Fruit fly (Drosophila melanogaster) whole organism, prepupa: Measurements from ENCODE around the gene CG31789.

Experiments
- Blimp-1 ChIP-seq: fragments of 200-800 bp; sonication (Bioruptor generic); optimal IDR thresholded peaks from 3 replicates; lab custom pipeline; 2017; ENCODE audit warnings: missing biosample characterization, missing genetic modification characterization, mild to moderate bottlenecking, moderate library complexity, missing genetic modification reagents
- CG11294 ChIP-seq: fragments of 200-800 bp; sonication (Bioruptor generic); IDR thresholded peaks from 2 replicates; pipeline ENCODE4 v1.3.6; 2022; ENCODE audit warnings: missing biosample characterization, missing genetic modification characterization
- CG11762 ChIP-seq: fragments of 200-800 bp; sonication (Bioruptor generic); optimal IDR thresholded peaks from 3 replicates; lab custom pipeline; 2016; ENCODE audit warnings: missing biosample characterization, missing genetic modification characterization; ENCODE audit not compliant: insufficient read depth
- CG15336 ChIP-seq: fragments of 200-800 bp; sonication (Bioruptor generic); IDR thresholded peaks from 2 replicates; pipeline ENCODE4 v1.3.6; 2022; ENCODE audit warnings: missing biosample characterization, missing genetic modification characterization
- CG16779 ChIP-seq: fragments of 200-800 bp; sonication (Bioruptor generic); optimal IDR thresholded peaks from 3 replicates; lab custom pipeline; 2017; ENCODE audit warnings: missing biosample characterization, mild to moderate bottlenecking, missing genetic modification characterization
- CG3032 ChIP-seq: fragments of 200-800 bp; optimal IDR thresholded peaks from 2 replicates; lab custom pipeline; 2019; ENCODE audit warnings: missing biosample characterization, mild to moderate bottlenecking, missing genetic modification characterization, moderate library complexity
- CG31627 ChIP-seq: fragments of 200-800 bp; sonication (Bioruptor generic); optimal IDR thresholded peaks from 3 replicates; lab custom pipeline; 2016; ENCODE audit warnings: missing biosample characterization, missing genetic modification characterization
- CG32006 ChIP-seq: fragments of 200-800 bp; sonication (Bioruptor generic); optimal IDR thresholded peaks from 3 replicates; lab custom pipeline; 2017; ENCODE audit warnings: missing biosample characterization, mild to moderate bottlenecking, missing genetic modification characterization
- CG34406 ChIP-seq: fragments of 200-800 bp; sonication (Bioruptor generic); optimal IDR thresholded peaks from 3 replicates; lab custom pipeline; 2016; ENCODE audit warnings: missing biosample characterization, missing genetic modification characterization
- CG3919 ChIP-seq: fragments of 200-800 bp; sonication (Bioruptor generic); optimal IDR thresholded peaks from 3 replicates; lab custom pipeline; 2016; ENCODE audit warnings: missing biosample characterization, missing genetic modification characterization
- CG4318 ChIP-seq: fragments of 200-800 bp; sonication (Bioruptor generic); optimal IDR thresholded peaks from 3 replicates; lab custom pipeline; 2017; ENCODE audit warnings: missing biosample characterization, mild to moderate bottlenecking, missing genetic modification characterization
- CG6163 ChIP-seq: fragments of 200-800 bp; sonication (Bioruptor generic); IDR thresholded peaks from 3 replicates; pipeline ENCODE4 v1.3.6; 2022; ENCODE audit warnings: missing biosample characterization, missing genetic modification characterization
- CG6276 ChIP-seq: fragments of 200-800 bp; sonication (Bioruptor generic); optimal IDR thresholded peaks from 2 replicates; lab custom pipeline; 2017; ENCODE audit warnings: missing biosample characterization, mild to moderate bottlenecking, missing genetic modification characterization
- CG6792 ChIP-seq: fragments of 200-800 bp; sonication (Bioruptor generic); optimal IDR thresholded peaks from 3 replicates; lab custom pipeline; 2016; ENCODE audit warnings: missing biosample characterization, missing genetic modification characterization
- CG6808 ChIP-seq: fragments of 200-800 bp; sonication (Bioruptor generic); optimal IDR thresholded peaks from 3 replicates; lab custom pipeline; 2017; ENCODE audit warnings: missing biosample characterization, missing genetic modification characterization, mild to moderate bottlenecking, moderate library complexity, missing genetic modification reagents
- CG6854 ChIP-seq: fragments of 200-800 bp; sonication (Bioruptor generic); optimal IDR thresholded peaks from 2 replicates; lab custom pipeline; 2017; ENCODE audit warnings: missing biosample characterization, mild to moderate bottlenecking, missing genetic modification characterization
- CG7368 ChIP-seq: fragments of 200-800 bp; sonication (Bioruptor generic); optimal IDR thresholded peaks from 3 replicates; lab custom pipeline; 2016; ENCODE audit warnings: missing biosample characterization, missing genetic modification characterization
- CG8119 ChIP-seq: fragments of 200-800 bp; sonication (Bioruptor generic); IDR thresholded peaks from 3 replicates; pipeline ENCODE4 v1.3.6; 2022; ENCODE audit warnings: missing biosample characterization, missing genetic modification characterization
- CG8319 ChIP-seq: fragments of 200-800 bp; sonication (Bioruptor generic); optimal IDR thresholded peaks from 3 replicates; lab custom pipeline; 2016; ENCODE audit warnings: missing biosample characterization, missing genetic modification characterization
- CG9139 ChIP-seq: fragments of 200-800 bp; sonication (Bioruptor generic); optimal IDR thresholded peaks from 3 replicates; lab custom pipeline; 2017; ENCODE audit warnings: missing biosample characterization, mild to moderate bottlenecking, missing genetic modification characterization
- Eip75B ChIP-seq: fragments of 200-800 bp; sonication (Bioruptor generic); optimal IDR thresholded peaks from 3 replicates; lab custom pipeline; 2016; ENCODE audit warnings: missing biosample characterization, missing genetic modification characterization
- Eip78C ChIP-seq: fragments of 200-800 bp; sonication (Bioruptor generic); peaks from one replicate; lab custom pipeline; 2016; ENCODE audit warnings: missing biosample characterization, missing genetic modification characterization
- Eip93F ChIP-seq: fragments of 200-800 bp; sonication (Bioruptor generic); optimal IDR thresholded peaks from 2 replicates; lab custom pipeline; 2016; ENCODE audit warnings: missing biosample characterization, mild to moderate bottlenecking, missing genetic modification characterization
- Ets21C ChIP-seq: fragments of 200-800 bp; sonication (Bioruptor generic); optimal IDR thresholded peaks from 3 replicates; lab custom pipeline; 2016; ENCODE audit warnings: missing biosample characterization, missing genetic modification characterization
- Ets96B ChIP-seq: fragments of 200-800 bp; optimal IDR thresholded peaks from 2 replicates; lab custom pipeline; 2019; ENCODE audit warnings: missing biosample characterization, mild to moderate bottlenecking, missing genetic modification characterization, moderate library complexity
- Hr4 ChIP-seq: fragments of 200-800 bp; sonication (Bioruptor generic); optimal IDR thresholded peaks from 3 replicates; lab custom pipeline; 2016; ENCODE audit warnings: missing biosample characterization, missing genetic modification characterization
- Lpt ChIP-seq: fragments of 200-800 bp; sonication (Bioruptor generic); optimal IDR thresholded peaks from 3 replicates; lab custom pipeline; 2016; ENCODE audit warnings: missing biosample characterization, missing genetic modification characterization
- Met ChIP-seq: fragments of 200-800 bp; sonication (Bioruptor generic); optimal IDR thresholded peaks from 3 replicates; lab custom pipeline; 2016; ENCODE audit warnings: missing biosample characterization, missing genetic modification characterization
- OdsH ChIP-seq: fragments of 200-800 bp; sonication (Bioruptor generic); optimal IDR thresholded peaks from 3 replicates; lab custom pipeline; 2016; ENCODE audit warnings: missing biosample characterization, missing genetic modification characterization
- Smox ChIP-seq: fragments of 200-800 bp; sonication (Bioruptor generic); optimal IDR thresholded peaks from 3 replicates; lab custom pipeline; 2016; ENCODE audit warnings: missing biosample characterization, missing genetic modification characterization
- Sox102F ChIP-seq: fragments of 200-800 bp; sonication (Bioruptor generic); optimal IDR thresholded peaks from 2 replicates; lab custom pipeline; 2016; ENCODE audit warnings: missing biosample characterization, mild to moderate bottlenecking, missing genetic modification characterization
- Sox14 ChIP-seq: fragments of 200-800 bp; sonication (Bioruptor generic); optimal IDR thresholded peaks from 3 replicates; lab custom pipeline; 2016; ENCODE audit warnings: missing biosample characterization, missing genetic modification characterization
- Sox15 ChIP-seq: fragments of 200-800 bp; sonication (Bioruptor generic); optimal IDR thresholded peaks from 3 replicates; lab custom pipeline; 2016; ENCODE audit warnings: missing biosample characterization, missing genetic modification characterization
- achi ChIP-seq: fragments of 200-800 bp; sonication (Bioruptor generic); optimal IDR thresholded peaks from 3 replicates; lab custom pipeline; 2016; ENCODE audit warnings: missing biosample characterization, missing genetic modification characterization
- acj6 ChIP-seq: fragments of 200-800 bp; sonication (Bioruptor generic); optimal IDR thresholded peaks from 3 replicates; lab custom pipeline; 2016; ENCODE audit warnings: missing biosample characterization, missing genetic modification characterization
- dsx ChIP-seq: fragments of 200-800 bp; optimal IDR thresholded peaks from 3 replicates; lab custom pipeline; 2019; ENCODE audit warnings: missing biosample characterization, mild to moderate bottlenecking, missing genetic modification characterization, moderate library complexity; ENCODE audit not compliant: poor library complexity, severe bottlenecking
- eg ChIP-seq: fragments of 200-800 bp; sonication (Bioruptor generic); IDR thresholded peaks from 3 replicates; pipeline ENCODE4 v1.3.6; 2022; ENCODE audit warnings: missing biosample characterization, missing genetic modification characterization
- esn ChIP-seq: fragments of 200-800 bp; sonication (Bioruptor generic); optimal IDR thresholded peaks from 2 replicates; lab custom pipeline; 2016; ENCODE audit warnings: missing biosample characterization, mild to moderate bottlenecking, missing genetic modification characterization, moderate library complexity
- fd59A ChIP-seq: fragments of 200-800 bp; sonication (Bioruptor generic); optimal IDR thresholded peaks from 2 replicates; lab custom pipeline; 2017; ENCODE audit warnings: missing biosample characterization, mild to moderate bottlenecking, missing genetic modification characterization, missing genetic modification reagents
- fd85E ChIP-seq: fragments of 200-800 bp; sonication (Bioruptor generic); optimal IDR thresholded peaks from 3 replicates; lab custom pipeline; 2016; ENCODE audit warnings: missing biosample characterization, missing genetic modification characterization
- fkh ChIP-seq: fragments of 200-800 bp; sonication (Bioruptor generic); optimal IDR thresholded peaks from 3 replicates; lab custom pipeline; 2017; ENCODE audit warnings: missing biosample characterization, mild to moderate bottlenecking, missing genetic modification characterization, moderate library complexity
- net ChIP-seq: fragments of 200-800 bp; sonication (Bioruptor generic); optimal IDR thresholded peaks from 3 replicates; lab custom pipeline; 2016; ENCODE audit warnings: missing biosample characterization, missing genetic modification characterization
- salr ChIP-seq, 2 experiments: fragments of 200-800 bp; sonication (Bioruptor generic); optimal IDR thresholded peaks; 3 replicates each; lab custom pipeline; 2016 to 2018; ENCODE audit warnings: missing biosample characterization in 2 of 2, missing genetic modification characterization in 2 of 2, mild to moderate bottlenecking in 1 of 2
- spab ChIP-seq: fragments of 200-800 bp; sonication (Bioruptor generic); optimal IDR thresholded peaks from 2 replicates; lab custom pipeline; 2017; ENCODE audit warnings: missing biosample characterization, mild to moderate bottlenecking, missing genetic modification characterization, missing genetic modification reagents
- ss ChIP-seq, 2 experiments: fragments of 200-800 bp; sonication (Bioruptor generic); optimal IDR thresholded peaks; 2 replicates in 1 of 2; 3 replicates in 1 of 2; lab custom pipeline; 2017 to 2018; ENCODE audit warnings: mild to moderate bottlenecking in 2 of 2, missing biosample characterization in 2 of 2, missing genetic modification characterization in 2 of 2, moderate library complexity in 1 of 2
- svp ChIP-seq: fragments of 200-800 bp; sonication (Bioruptor generic); peaks from one replicate; lab custom pipeline; 2016; ENCODE audit warnings: missing biosample characterization, missing genetic modification characterization

CG31789 gene

DNA sequence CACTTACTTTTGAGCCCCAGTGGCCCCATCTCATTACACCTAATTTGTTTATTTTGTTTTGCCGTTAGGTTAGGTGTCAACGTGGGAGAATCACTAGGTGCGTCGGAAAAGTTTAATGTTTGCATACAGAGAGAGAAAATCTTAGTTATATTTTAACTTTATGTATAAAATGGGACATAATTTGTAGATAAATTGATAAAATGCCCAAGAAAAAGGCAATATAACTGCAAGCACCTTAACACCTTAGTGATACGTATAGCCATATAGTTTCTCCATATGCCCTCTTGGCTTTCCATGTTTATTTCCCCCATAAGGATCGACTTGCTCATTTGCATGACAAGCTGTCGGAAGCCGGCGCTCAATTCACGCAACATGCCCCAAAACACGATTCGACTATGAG lies 33.2 kb downstream of the CG31789 start:
- no peak for TF ChIP-seq dsx (GFP tag; lab: Kevin White, UChicago)
- TF ChIP-seq Eip78C: peak; percentile 65
- TF ChIP-seq CG6792 (GFP tag; lab: Kevin White, UChicago): no peak
- no peak for TF ChIP-seq CG31627 (GFP tag; lab: Kevin White, UChicago)
- no peak for TF ChIP-seq svp (GFP tag; lab: Kevin White, UChicago)
- TF ChIP-seq Ets96B: no peak
- no peak for TF ChIP-seq CG11762 (GFP tag; lab: Kevin White, UChicago)
- TF ChIP-seq CG4318: no peak
- TF ChIP-seq CG34406: no peak
- peak; percentile 31 for TF ChIP-seq Hr4 (GFP tag; lab: Kevin White, UChicago)
- TF ChIP-seq CG8319 (GFP tag; lab: Kevin White, UChicago): no peak
- TF ChIP-seq CG11294 (GFP tag; lab: Robert Waterston, UW): no peak
- no peak for TF ChIP-seq Met (GFP tag; lab: Kevin White, UChicago)
- TF ChIP-seq achi: no peak
- TF ChIP-seq salr (GFP tag; optimal IDR thresholded peaks at IDR 0.05; lab: Kevin White, UChicago): no peak
- TF ChIP-seq CG7368: no peak
- TF ChIP-seq CG6276: no peak
- 0 out of 2 replicates have a peak, but pooled peaks have one; percentile 32 for TF ChIP-seq CG15336 (GFP tag; lab: Robert Waterston, UW)
- no peak for TF ChIP-seq Ets21C (GFP tag; lab: Kevin White, UChicago)
- TF ChIP-seq net (GFP tag; lab: Kevin White, UChicago): no peak
- TF ChIP-seq Sox15 (GFP tag; lab: Kevin White, UChicago): no peak
- peak; percentile 40; the same call in 1 of the 3 replicates for TF ChIP-seq eg (GFP tag; lab: Robert Waterston, UW)
- TF ChIP-seq CG9139 (GFP tag; lab: Kevin White, UChicago): no peak
- TF ChIP-seq Eip93F (GFP tag; lab: Kevin White, UChicago): no peak
- no peak for TF ChIP-seq Eip75B (GFP tag; lab: Kevin White, UChicago)
- no peak for TF ChIP-seq CG6808 (GFP tag; lab: Kevin White, UChicago)
- no peak for TF ChIP-seq spab
- no peak for TF ChIP-seq Blimp-1
- no peak for TF ChIP-seq Smox (GFP tag; lab: Kevin White, UChicago)
- TF ChIP-seq CG3919 (GFP tag; lab: Kevin White, UChicago): no peak
- TF ChIP-seq Sox102F (GFP tag; lab: Kevin White, UChicago): no peak
- TF ChIP-seq CG6163 (GFP tag; lab: Robert Waterston, UW): peak; percentile 16; the same call in 1 of the 3 replicates
- TF ChIP-seq CG32006 (GFP tag; lab: Kevin White, UChicago): peak; percentile 50
- no peak for TF ChIP-seq Sox14 (GFP tag; lab: Kevin White, UChicago)
- no peak for TF ChIP-seq CG16779 (tag; lab: Kevin White, UChicago)
- TF ChIP-seq esn (GFP tag; lab: Kevin White, UChicago): no peak
- TF ChIP-seq fkh (GFP tag; lab: Kevin White, UChicago): no peak
- TF ChIP-seq CG3032 (tag; lab: Kevin White, UChicago): no peak
- TF ChIP-seq CG8119 (GFP tag; lab: Robert Waterston, UW): 0 out of 3 replicates have a peak, but pooled peaks have one; percentile 27
- no peak for TF ChIP-seq ss (GFP tag; optimal IDR thresholded peaks at IDR 0.05; lab: Kevin White, UChicago)
- no peak for TF ChIP-seq acj6 (GFP tag; lab: Kevin White, UChicago)
- TF ChIP-seq OdsH (GFP tag; lab: Kevin White, UChicago): no peak

DNA sequence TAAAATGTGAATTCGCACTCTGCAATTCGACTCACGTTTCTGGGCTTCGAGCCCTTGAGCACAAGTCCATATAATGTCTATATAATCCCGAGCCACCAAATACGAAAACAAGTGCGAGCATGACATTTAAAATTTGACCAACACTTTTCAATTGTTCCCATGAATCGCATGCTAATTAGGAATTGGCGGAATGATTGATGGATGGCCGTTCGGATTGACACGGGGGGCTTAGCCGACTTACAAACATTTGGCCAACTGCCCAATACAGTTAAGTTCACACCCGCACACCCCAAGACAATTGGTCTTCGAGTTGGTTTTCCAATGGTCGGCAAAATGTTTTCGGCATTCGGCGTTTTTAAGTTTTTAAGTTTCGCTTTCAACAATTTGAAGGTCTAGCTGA lies 35.4 kb downstream of the CG31789 start:
- TF ChIP-seq CG11294 (GFP tag; lab: Robert Waterston, UW): no peak
- no peak for TF ChIP-seq spab
- no peak for TF ChIP-seq CG6163 (GFP tag; lab: Robert Waterston, UW)
- TF ChIP-seq Lpt (GFP tag; lab: Kevin White, UChicago): no peak
- no peak for TF ChIP-seq CG6854 (GFP tag; lab: Kevin White, UChicago)
- no peak for TF ChIP-seq CG31627 (GFP tag; lab: Kevin White, UChicago)
- TF ChIP-seq CG8319 (GFP tag; lab: Kevin White, UChicago): no peak
- TF ChIP-seq Blimp-1: no peak
- no peak for TF ChIP-seq fd59A (GFP tag; lab: Kevin White, UChicago)
- TF ChIP-seq salr (GFP tag; optimal IDR thresholded peaks at IDR 0.05; lab: Kevin White, UChicago): no peak
- no peak for TF ChIP-seq fd85E
- TF ChIP-seq achi: no peak
- no peak for TF ChIP-seq Sox14 (GFP tag; lab: Kevin White, UChicago)
- no peak for TF ChIP-seq CG3919 (GFP tag; lab: Kevin White, UChicago)
- TF ChIP-seq Ets96B: no peak
- no peak for TF ChIP-seq acj6 (GFP tag; lab: Kevin White, UChicago)
- no peak for TF ChIP-seq Eip93F (GFP tag; lab: Kevin White, UChicago)
- no peak for TF ChIP-seq CG11762 (GFP tag; lab: Kevin White, UChicago)
- TF ChIP-seq, all 60 proteins: peak for 0
